Worm (Caenorhabditis elegans): ENCODE measurements around the gene cdc-48.1.

The cdc-48.1 gene

DNA sequence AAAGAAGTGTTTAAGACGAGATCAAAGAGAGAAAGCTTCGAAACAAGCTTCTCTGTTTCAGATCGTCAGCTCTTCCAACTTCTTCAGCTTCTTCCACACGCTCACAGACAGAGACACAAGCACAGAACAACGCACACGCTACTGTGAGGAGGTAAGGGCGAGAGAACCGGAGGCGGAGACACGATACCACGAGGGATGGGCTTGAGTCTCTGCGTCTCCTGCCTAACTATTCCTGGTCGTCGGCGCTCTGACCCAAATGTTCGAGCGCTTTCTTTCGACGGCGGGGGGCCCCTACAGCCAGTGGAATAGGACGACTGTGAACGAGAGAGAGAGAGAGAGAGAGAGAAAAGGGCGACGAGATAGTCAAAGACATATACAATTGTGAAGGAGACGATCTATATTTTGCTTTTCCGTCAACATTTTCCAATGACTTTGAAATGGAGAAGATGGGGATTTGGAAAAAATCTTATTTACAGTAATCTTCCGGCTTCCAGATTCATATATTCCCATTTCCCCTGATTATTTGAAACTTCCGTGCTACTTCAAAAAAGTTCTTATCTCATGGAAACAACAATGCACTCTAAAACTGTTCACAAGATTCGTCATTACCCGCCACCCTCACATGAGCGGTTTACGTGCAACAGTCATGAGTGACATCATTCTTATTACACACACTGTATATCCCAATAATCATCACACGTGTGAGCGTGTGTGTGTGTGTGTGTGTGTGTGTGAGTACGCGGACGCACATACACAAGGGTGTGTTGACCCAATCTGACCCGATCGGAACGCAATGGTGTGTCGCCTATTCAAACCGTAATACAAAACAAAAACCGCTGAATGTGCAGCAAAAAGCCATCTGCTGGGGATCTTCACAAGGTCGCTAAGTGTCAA lies 14.2 kb downstream of the cdc-48.1 start:
- TF ChIP-seq C38D4.7 (GFP tag; optimal IDR thresholded peaks at IDR 0.05) (no peak), madf-2 (tag; optimal IDR thresholded peaks at IDR 0.05) (peak; percentile 18), ceh-30 (tag; optimal IDR thresholded peaks at IDR 0.05) (no peak), T23F11.4 (GFP tag; optimal IDR thresholded peaks at IDR 0.05) (peak; percentile 30), sdc-2 (tag; optimal IDR thresholded peaks at IDR 0.05) (peak; percentile 30), unc-42 (tag; optimal IDR thresholded peaks at IDR 0.05) (peak; percentile 70), C08G9.2 (tag; optimal IDR thresholded peaks at IDR 0.05) (peak; percentile 6), ref-2 (tag; optimal IDR thresholded peaks at IDR 0.05) (peak; percentile 90), nhr-232 (tag; optimal IDR thresholded peaks at IDR 0.05) (no peak), fkh-10 (GFP tag; optimal IDR thresholded peaks at IDR 0.05) (no peak), ceh-48 (tag; optimal IDR thresholded peaks at IDR 0.05) (no peak), K02D7.2 (tag; optimal IDR thresholded peaks at IDR 0.05) (no peak), pha-4 (tag; optimal IDR thresholded peaks at IDR 0.05) (peak; percentile 11), ceh-14 (tag; optimal IDR thresholded peaks at IDR 0.05) (peak; percentile 61), dmd-4 (tag; optimal IDR thresholded peaks at IDR 0.05; ENCODE audit: borderline replicate concordance) (no peak), ceh-9 (tag; optimal IDR thresholded peaks at IDR 0.05) (no peak), fax-1 (tag; optimal IDR thresholded peaks at IDR 0.05) (no peak), ahr-1 (tag; optimal IDR thresholded peaks at IDR 0.05) (no peak), pax-1 (tag; optimal IDR thresholded peaks at IDR 0.05) (peak; percentile 42), tbx-2 (tag; optimal IDR thresholded peaks at IDR 0.05) (peak; percentile 62), nhr-11 (tag; optimal IDR thresholded peaks at IDR 0.05) (no peak), elt-2 (tag; optimal IDR thresholded peaks at IDR 0.05) (no peak), unc-86 (tag; optimal IDR thresholded peaks at IDR 0.05) (no peak), hlh-6 (tag; optimal IDR thresholded peaks at IDR 0.05) (no peak), eyg-1 (tag; optimal IDR thresholded peaks at IDR 0.05) (no peak), hlh-15 (tag; optimal IDR thresholded peaks at IDR 0.05) (no peak), ceh-19 (GFP tag; optimal IDR thresholded peaks at IDR 0.05) (no peak), sox-2 (GFP tag; IDR thresholded peaks at IDR 0.05) (no peak), K09A11.1 (tag; optimal IDR thresholded peaks at IDR 0.05; ENCODE audit: insufficient read depth) (peak; percentile 15), ama-1 (optimal IDR thresholded peaks at IDR 0.05) (peak; percentile 88), ceh-18 (tag; optimal IDR thresholded peaks at IDR 0.05) (peak; percentile 88), fkh-6 (tag; optimal IDR thresholded peaks at IDR 0.05) (no peak), ceh-24 (tag; optimal IDR thresholded peaks at IDR 0.05) (no peak), gmeb-2 (tag; optimal IDR thresholded peaks at IDR 0.05) (peak; percentile 2), mec-3 (tag; optimal IDR thresholded peaks at IDR 0.05; ENCODE audit: borderline replicate concordance) (peak; percentile 53), ceh-34 (tag; optimal IDR thresholded peaks at IDR 0.05) (peak; percentile 92), unc-55 (GFP tag; optimal IDR thresholded peaks at IDR 0.05) (peak; percentile 28), ceh-31 (tag; optimal IDR thresholded peaks at IDR 0.05) (peak; percentile 81), che-1 (tag; optimal IDR thresholded peaks at IDR 0.05) (no peak), ztf-16 (tag; optimal IDR thresholded peaks at IDR 0.05) (peak; percentile 5), lin-11 (tag; optimal IDR thresholded peaks at IDR 0.05) (no peak), npax-4 (tag; optimal IDR thresholded peaks at IDR 0.05) (no peak), pqm-1 (tag; optimal IDR thresholded peaks at IDR 0.05) (peak; percentile 32), nfya-1 (tag; optimal IDR thresholded peaks at IDR 0.05) (peak; percentile 94), elt-4 (tag; optimal IDR thresholded peaks at IDR 0.05) (no peak), pha-2 (tag; optimal IDR thresholded peaks at IDR 0.05) (peak; percentile 42), hlh-8 (tag; optimal IDR thresholded peaks at IDR 0.05) (no peak), syd-9 (tag; optimal IDR thresholded peaks at IDR 0.05) (peak; percentile 25), hlh-30 (tag; optimal IDR thresholded peaks at IDR 0.05; ENCODE audit: insufficient read depth) (peak; percentile 96), odd-2 (tag; optimal IDR thresholded peaks at IDR 0.05) (no peak), ceh-22 (tag; optimal IDR thresholded peaks at IDR 0.05) (no peak)
